Worm (Caenorhabditis elegans): ENCODE data around the gene C07E3.4.

DNA sequence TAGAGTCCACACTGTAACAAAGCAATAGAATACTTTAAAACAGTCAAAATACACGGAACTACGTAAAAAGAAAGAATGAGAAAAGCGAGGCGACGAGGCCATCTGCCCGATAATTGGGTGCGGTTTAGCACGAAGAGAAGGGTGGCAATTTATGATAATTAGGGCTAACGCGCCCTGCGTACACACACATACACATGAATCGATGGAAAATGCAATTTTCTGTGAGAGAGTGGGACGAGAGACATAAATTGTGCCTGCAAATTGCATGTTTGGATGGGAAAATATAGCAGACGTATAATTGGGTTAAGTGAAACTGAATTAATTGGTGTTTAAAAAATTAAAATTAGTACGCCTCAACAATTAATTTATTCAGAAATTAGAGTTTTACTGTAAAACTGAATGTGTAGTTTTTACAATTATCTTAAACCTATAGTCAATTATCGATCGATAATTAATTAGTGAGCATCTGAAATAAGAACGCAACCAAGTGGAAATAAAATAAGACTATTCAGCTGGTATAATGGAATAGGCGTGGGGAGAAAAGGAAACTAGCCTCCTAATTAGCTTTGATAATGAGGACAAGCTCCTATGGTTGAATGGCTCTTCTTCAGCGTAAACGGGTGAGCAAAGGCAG lies 13.1 kb downstream of the C07E3.4 start:
- TF ChIP-seq scrt-1 (GFP tag; IDR thresholded peaks at IDR 0.05) (no peak), tbx-11 (GFP tag; IDR thresholded peaks at IDR 0.05) (no peak), flt-1 (GFP tag; IDR thresholded peaks at IDR 0.05) (no peak), tbx-37 (GFP tag; conservative IDR thresholded peaks at IDR 0.05) (no peak), ceh-36 (tag; optimal IDR thresholded peaks at IDR 0.05) (no peak), F13C5.2 (tag; optimal IDR thresholded peaks at IDR 0.05) (no peak), aly-1 (tag; optimal IDR thresholded peaks at IDR 0.05) (no peak)

All from whole organism, early embryonic.